Comparison of ENCODE assay signal across 1 fruit fly cellular context in the genomic region with DNA sequence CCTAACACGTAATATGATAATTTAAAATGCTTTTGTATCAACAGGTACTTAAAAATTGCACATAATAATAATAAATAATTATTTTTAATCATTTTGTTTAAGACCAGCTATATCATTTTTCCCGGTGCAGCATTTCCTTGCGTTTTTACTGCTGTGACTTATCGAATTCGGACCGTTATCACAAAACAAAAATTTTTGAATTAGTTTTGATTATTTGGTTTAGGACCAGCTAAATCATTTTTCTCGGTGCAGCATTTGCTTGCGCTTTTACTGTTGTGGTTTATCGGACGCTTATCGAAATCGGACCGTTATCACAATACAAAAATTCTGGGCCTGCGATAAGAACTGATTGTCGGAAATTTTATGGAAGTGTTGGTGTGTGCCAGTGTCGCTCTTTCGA.
TF ChIP-seq lines count a peak whose summit lies in the region.

No protein-coding gene starts in this region.

TF ChIP-seq in whole organism, embryonic, 481 proteins besides CTCF, POLR2A, EP300 and RAD21 (continued from another document and continues in another):
- TF ChIP-seq CG11696 (GFP tag; IDR thresholded peaks at IDR 0.05; lab: Robert Waterston, UW) (peak; percentile 65; the same call in 1 of the 2 replicates), Oaz (GFP tag; IDR thresholded peaks at IDR 0.05; lab: Robert Waterston, UW) (no peak; the same call in 1 of the 2 replicates), CG3281 (GFP tag; optimal IDR thresholded peaks at IDR 0.05; lab: Kevin White, UChicago) (peak; percentile 87), peb (GFP tag; IDR thresholded peaks at IDR 0.05; lab: Robert Waterston, UW) (0 out of 2 replicates have a peak, but pooled peaks have one; percentile 19), gce (GFP tag; IDR thresholded peaks at IDR 0.05; lab: Robert Waterston, UW) (no peak; the same call in 2 of the 3 replicates), CG10274 (GFP tag; optimal IDR thresholded peaks at IDR 0.05; lab: Kevin White, UChicago) (peak; percentile 42), CG10543 (GFP tag; optimal IDR thresholded peaks at IDR 0.05; lab: Kevin White, UChicago) (no peak), Fer3 (tag; optimal IDR thresholded peaks at IDR 0.05; lab: Kevin White, UChicago) (peak; percentile 83), pfk (GFP tag; optimal IDR thresholded peaks at IDR 0.05; lab: Kevin White, UChicago) (no peak), hkb (optimal IDR thresholded peaks at IDR 0.05; lab: Kevin White, UChicago) (no peak), hkb (GFP tag; IDR thresholded peaks at IDR 0.05; lab: Robert Waterston, UW) (peak; percentile 86), bsh (GFP tag; optimal IDR thresholded peaks at IDR 0.05; lab: Kevin White, UChicago) (peak; percentile 71 to 89), Dip3 (GFP tag; optimal IDR thresholded peaks at IDR 0.05; lab: Kevin White, UChicago) (peak; percentile 39), CG13123 (GFP tag; optimal IDR thresholded peaks at IDR 0.05; lab: Kevin White, UChicago) (peak; percentile 46), unpg (GFP tag; optimal IDR thresholded peaks at IDR 0.05; lab: Kevin White, UChicago) (peak; percentile 90), CG34224 (GFP tag; IDR thresholded peaks at IDR 0.05; lab: Robert Waterston, UW; ENCODE audit: partially characterized antibody) (no peak), Rx (GFP tag; IDR thresholded peaks at IDR 0.05; lab: Robert Waterston, UW) (no peak), CG15479 (GFP tag; optimal IDR thresholded peaks at IDR 0.05; lab: Kevin White, UChicago) (no peak), Side (GFP tag; optimal IDR thresholded peaks at IDR 0.05; lab: Kevin White, UChicago) (peak; percentile 32), B-H2 (GFP tag; optimal IDR thresholded peaks at IDR 0.05; lab: Kevin White, UChicago) (peak; percentile 10), tio (GFP tag; optimal IDR thresholded peaks at IDR 0.05; lab: Kevin White, UChicago) (peak; percentile 85), Ets97D (GFP tag; optimal IDR thresholded peaks at IDR 0.05; lab: Kevin White, UChicago) (no peak), sr (GFP tag; IDR thresholded peaks at IDR 0.05; lab: Robert Waterston, UW) (peak; percentile 30; the same call in 1 of the 3 replicates), Bteb2 (GFP tag; optimal IDR thresholded peaks at IDR 0.05; lab: Kevin White, UChicago) (peak; percentile 26), Optix (GFP tag; IDR thresholded peaks at IDR 0.05; lab: Robert Waterston, UW) (no peak; the same call in none of the 3 replicates), sqz (GFP tag; optimal IDR thresholded peaks at IDR 0.05; lab: Kevin White, UChicago) (peak; percentile 59), Trl (optimal IDR thresholded peaks at IDR 0.05; lab: Kevin White, UChicago) (no peak), Trl (GFP tag; optimal IDR thresholded peaks at IDR 0.05; lab: Kevin White, UChicago) (peak; percentile 49), Chrac-16 (GFP tag; optimal IDR thresholded peaks at IDR 0.05; lab: Kevin White, UChicago) (peak; percentile 79), usp (GFP tag; optimal IDR thresholded peaks at IDR 0.05; lab: Kevin White, UChicago) (no peak), gcm2 (GFP tag; optimal IDR thresholded peaks at IDR 0.05; lab: Kevin White, UChicago) (peak; percentile 8), CG15601 (tag; optimal IDR thresholded peaks at IDR 0.05; lab: Kevin White, UChicago) (peak; percentile 55), sens-2 (GFP tag; IDR thresholded peaks at IDR 0.05; lab: Robert Waterston, UW) (peak; percentile 74), CG12155 (GFP tag; optimal IDR thresholded peaks at IDR 0.05; lab: Kevin White, UChicago) (peak; percentile 67), Hmx (GFP tag; optimal IDR thresholded peaks at IDR 0.05; lab: Kevin White, UChicago) (no peak), Tbp (GFP tag; optimal IDR thresholded peaks at IDR 0.05; lab: Kevin White, UChicago) (no peak), ac (GFP tag; optimal IDR thresholded peaks at IDR 0.05; lab: Kevin White, UChicago) (peak; percentile 38), Asciz (GFP tag; optimal IDR thresholded peaks at IDR 0.05; lab: Kevin White, UChicago) (peak; percentile 81), CG17568 (GFP tag; optimal IDR thresholded peaks at IDR 0.05; lab: Kevin White, UChicago) (peak; percentile 83), CG15011 (GFP tag; optimal IDR thresholded peaks at IDR 0.05; lab: Kevin White, UChicago) (peak; percentile 60), dm (GFP tag; optimal IDR thresholded peaks at IDR 0.05; lab: Kevin White, UChicago) (no peak), CG32532 (GFP tag; IDR thresholded peaks at IDR 0.05; lab: Robert Waterston, UW) (peak; percentile 80; the same call in 1 of the 2 replicates), CG3838 (GFP tag; optimal IDR thresholded peaks at IDR 0.05; lab: Kevin White, UChicago) (peak; percentile 42), Abd-B (GFP tag; optimal IDR thresholded peaks at IDR 0.05; lab: Kevin White, UChicago) (peak; percentile 70), CG8944 (GFP tag; optimal IDR thresholded peaks at IDR 0.05; lab: Kevin White, UChicago) (peak; percentile 44), vfl (GFP tag; optimal IDR thresholded peaks at IDR 0.05; lab: Kevin White, UChicago) (peak; percentile 42), sna (GFP tag; IDR thresholded peaks at IDR 0.05; lab: Robert Waterston, UW; ENCODE audit: partially characterized antibody) (no peak), CG7556 (GFP tag; optimal IDR thresholded peaks at IDR 0.05; lab: Kevin White, UChicago) (peak; percentile 89), CG9215 (GFP tag; IDR thresholded peaks at IDR 0.05; lab: Robert Waterston, UW) (no peak), p53 (GFP tag; optimal IDR thresholded peaks at IDR 0.05; lab: Kevin White, UChicago) (no peak), Atf-2 (GFP tag; optimal IDR thresholded peaks at IDR 0.05; lab: Kevin White, UChicago) (peak; percentile 67), CHES-1-like (GFP tag; optimal IDR thresholded peaks at IDR 0.05; lab: Kevin White, UChicago) (peak; percentile 47), CG17385 (GFP tag; optimal IDR thresholded peaks at IDR 0.05; lab: Kevin White, UChicago) (no peak), maf-S (GFP tag; optimal IDR thresholded peaks at IDR 0.05; lab: Kevin White, UChicago) (peak; percentile 40), corto (GFP tag; optimal IDR thresholded peaks at IDR 0.05; lab: Kevin White, UChicago) (no peak), Scr (GFP tag; IDR thresholded peaks at IDR 0.05; lab: Robert Waterston, UW; ENCODE audit: partially characterized antibody) (no peak), CG7786 (GFP tag; optimal IDR thresholded peaks at IDR 0.05; lab: Kevin White, UChicago) (peak; percentile 61), CG3726 (GFP tag; IDR thresholded peaks at IDR 0.05; lab: Robert Waterston, UW) (no peak), CG10267 (tag; optimal IDR thresholded peaks at IDR 0.05; lab: Kevin White, UChicago) (peak; percentile 74), CG4424 (GFP tag; optimal IDR thresholded peaks at IDR 0.05; lab: Kevin White, UChicago) (peak; percentile 76), CG6854 (GFP tag; optimal IDR thresholded peaks at IDR 0.05; lab: Kevin White, UChicago) (peak; percentile 74), Doc2 (GFP tag; IDR thresholded peaks at IDR 0.05; lab: Robert Waterston, UW) (no peak), CG1233 (GFP tag; optimal IDR thresholded peaks at IDR 0.05; lab: Kevin White, UChicago) (peak; percentile 73), CG10431 (GFP tag; optimal IDR thresholded peaks at IDR 0.05; lab: Kevin White, UChicago) (peak; percentile 17), Aef1 (GFP tag; IDR thresholded peaks at IDR 0.05; lab: Robert Waterston, UW) (peak; percentile 74), CG6689 (GFP tag; IDR thresholded peaks at IDR 0.05; lab: Robert Waterston, UW) (peak; percentile 79), CG9727 (GFP tag; optimal IDR thresholded peaks at IDR 0.05; lab: Kevin White, UChicago) (peak; percentile 87), caup (GFP tag; optimal IDR thresholded peaks at IDR 0.05; lab: Kevin White, UChicago; ENCODE audit: severe bottlenecking) (peak; percentile 86), E2f1 (GFP tag; IDR thresholded peaks at IDR 0.05; lab: Robert Waterston, UW) (peak; percentile 81), CG12659 (GFP tag; optimal IDR thresholded peaks at IDR 0.05; lab: Kevin White, UChicago) (peak; percentile 81), knrl (GFP tag; IDR thresholded peaks at IDR 0.05; lab: Robert Waterston, UW; ENCODE audit: partially characterized antibody) (no peak), CG7839 (tag; optimal IDR thresholded peaks at IDR 0.05; lab: Kevin White, UChicago) (peak; percentile 89), lilli (GFP tag; optimal IDR thresholded peaks at IDR 0.05; lab: Kevin White, UChicago) (peak; percentile 80), CG4854 (GFP tag; optimal IDR thresholded peaks at IDR 0.05; lab: Kevin White, UChicago) (peak; percentile 47), CG11398 (GFP tag; optimal IDR thresholded peaks at IDR 0.05; lab: Kevin White, UChicago) (no peak), CG33557 (GFP tag; optimal IDR thresholded peaks at IDR 0.05; lab: Kevin White, UChicago) (no peak), CG32767 (GFP tag; IDR thresholded peaks at IDR 0.05; lab: Robert Waterston, UW) (peak; percentile 52; the same call in 1 of the 2 replicates), CG1529 (GFP tag; optimal IDR thresholded peaks at IDR 0.05; lab: Kevin White, UChicago) (peak; percentile 81), CG7357 (GFP tag; IDR thresholded peaks at IDR 0.05; lab: Robert Waterston, UW) (peak; percentile 51; the same call in 2 of the 3 replicates), Fer2 (tag; optimal IDR thresholded peaks at IDR 0.05; lab: Kevin White, UChicago) (peak; percentile 11), tgo (GFP tag; IDR thresholded peaks at IDR 0.05; lab: Robert Waterston, UW) (peak; percentile 69), en (GFP tag; optimal IDR thresholded peaks at IDR 0.05; lab: Kevin White, UChicago) (no peak), CG10209 (GFP tag; optimal IDR thresholded peaks at IDR 0.05; lab: Kevin White, UChicago) (peak; percentile 84), CG9609 (GFP tag; optimal IDR thresholded peaks at IDR 0.05; lab: Kevin White, UChicago) (peak; percentile 58), stc (GFP tag; IDR thresholded peaks at IDR 0.05; lab: Robert Waterston, UW) (peak; percentile 72), HHEX (GFP tag; optimal IDR thresholded peaks at IDR 0.05; lab: Kevin White, UChicago) (peak; percentile 84), ara (GFP tag; IDR thresholded peaks at IDR 0.05; lab: Robert Waterston, UW) (peak; percentile 78), CG16779 (GFP tag; IDR thresholded peaks at IDR 0.05; lab: Robert Waterston, UW) (peak; percentile 37; the same call in 1 of the 2 replicates), CG1832 (GFP tag; optimal IDR thresholded peaks at IDR 0.05; lab: Kevin White, UChicago) (no peak), jigr1 (GFP tag; IDR thresholded peaks at IDR 0.05; lab: Robert Waterston, UW) (no peak), sima (GFP tag; optimal IDR thresholded peaks at IDR 0.05; lab: Kevin White, UChicago) (no peak), Hand (GFP tag; optimal IDR thresholded peaks at IDR 0.05; lab: Kevin White, UChicago) (peak; percentile 80), ind (GFP tag; optimal IDR thresholded peaks at IDR 0.05; lab: Kevin White, UChicago) (peak; percentile 80), gt (GFP tag; IDR thresholded peaks at IDR 0.05; lab: Robert Waterston, UW) (no peak), cas (GFP tag; IDR thresholded peaks at IDR 0.05; lab: Robert Waterston, UW) (0 out of 2 replicates have a peak, but pooled peaks have one; percentile 39), ems (GFP tag; optimal IDR thresholded peaks at IDR 0.05; lab: Kevin White, UChicago) (peak; percentile 74), Gsc (GFP tag; IDR thresholded peaks at IDR 0.05; lab: Robert Waterston, UW) (no peak), salm (tag; optimal IDR thresholded peaks at IDR 0.05; lab: Kevin White, UChicago) (peak; percentile 76), dmrt99B (tag; optimal IDR thresholded peaks at IDR 0.05; lab: Kevin White, UChicago) (peak; percentile 88), CG1024 (GFP tag; IDR thresholded peaks at IDR 0.05; lab: Robert Waterston, UW) (peak; percentile 50; the same call in 1 of the 2 replicates), CG14710 (tag; optimal IDR thresholded peaks at IDR 0.05; lab: Kevin White, UChicago) (peak; percentile 69), slou (GFP tag; optimal IDR thresholded peaks at IDR 0.05; lab: Kevin White, UChicago) (peak; percentile 68), ash1 (GFP tag; optimal IDR thresholded peaks at IDR 0.05; lab: Kevin White, UChicago) (peak; percentile 2), ap (GFP tag; IDR thresholded peaks at IDR 0.05; lab: Robert Waterston, UW) (peak; percentile 63), D (optimal IDR thresholded peaks at IDR 0.05; lab: Kevin White, UChicago) (no peak), D (GFP tag; optimal IDR thresholded peaks at IDR 0.05; lab: Kevin White, UChicago) (peak; percentile 83), Xbp1 (GFP tag; optimal IDR thresholded peaks at IDR 0.05; lab: Kevin White, UChicago) (peak; percentile 81), Drgx (GFP tag; IDR thresholded peaks at IDR 0.05; lab: Robert Waterston, UW) (peak; percentile 74), CG13775 (GFP tag; optimal IDR thresholded peaks at IDR 0.05; lab: Kevin White, UChicago) (peak; percentile 81), inv (GFP tag; IDR thresholded peaks at IDR 0.05; lab: Robert Waterston, UW; ENCODE audit: partially characterized antibody) (no peak), nerfin-1 (tag; optimal IDR thresholded peaks at IDR 0.05; lab: Kevin White, UChicago) (peak; percentile 32), HmgD (GFP tag; optimal IDR thresholded peaks at IDR 0.05; lab: Kevin White, UChicago) (no peak), CG6254 (GFP tag; optimal IDR thresholded peaks at IDR 0.05; lab: Kevin White, UChicago) (peak; percentile 73), bbx (GFP tag; IDR thresholded peaks at IDR 0.05; lab: Robert Waterston, UW; ENCODE audit: partially characterized antibody) (no peak), grn (GFP tag; optimal IDR thresholded peaks at IDR 0.05; lab: Kevin White, UChicago) (peak; percentile 95), pita (GFP tag; optimal IDR thresholded peaks at IDR 0.05; lab: Kevin White, UChicago) (no peak), CG13894 (tag; optimal IDR thresholded peaks at IDR 0.05; lab: Kevin White, UChicago) (peak; percentile 25), CG2120 (GFP tag; optimal IDR thresholded peaks at IDR 0.05; lab: Kevin White, UChicago) (peak; percentile 82), Ssrp (tag; optimal IDR thresholded peaks at IDR 0.05; lab: Kevin White, UChicago) (peak; percentile 78), HLH3B (GFP tag; IDR thresholded peaks at IDR 0.05; lab: Robert Waterston, UW) (peak; percentile 70; the same call in 1 of the 2 replicates), run (tag; optimal IDR thresholded peaks at IDR 0.05; lab: Kevin White, UChicago) (peak; percentile 72), CG16815 (GFP tag; optimal IDR thresholded peaks at IDR 0.05; lab: Kevin White, UChicago) (peak; percentile 53), CG11247 (GFP tag; IDR thresholded peaks at IDR 0.05; lab: Robert Waterston, UW) (peak; percentile 69), chn (GFP tag; optimal IDR thresholded peaks at IDR 0.05; lab: Kevin White, UChicago) (peak; percentile 45), pb (GFP tag; optimal IDR thresholded peaks at IDR 0.05; lab: Kevin White, UChicago) (peak; percentile 57)
